Worm (Caenorhabditis elegans): ENCODE data around the gene srab-14.

Gene srab-14

ce11 chrII:7537603-7538230 is 38.4 kb upstream of the srab-14 start, which contains the start of gene nfi-1 (continued):
- TF ChIP-seq daf-8 (GFP tag; IDR thresholded peaks at IDR 0.05) (no peak), egl-27 (tag; optimal IDR thresholded peaks at IDR 0.05) (no peak), nhr-10 (tag; optimal IDR thresholded peaks at IDR 0.05) (no peak), unc-62 (GFP tag; optimal IDR thresholded peaks at IDR 0.05 in 1 of 2) (no peak), unc-62 (tag; optimal IDR thresholded peaks at IDR 0.05) (no peak), hif-1 (tag; optimal IDR thresholded peaks at IDR 0.05) (peak in 1 of 2 experiments; percentile 66), madf-5 (GFP tag; IDR thresholded peaks at IDR 0.05) (no peak), dpl-1 (GFP tag; optimal IDR thresholded peaks at IDR 0.05) (peak; percentile 78), lin-13 (GFP tag; optimal IDR thresholded peaks at IDR 0.05) (no peak), lin-38 (GFP tag; IDR thresholded peaks at IDR 0.05) (peak; percentile 66), unc-130 (GFP tag; optimal IDR thresholded peaks at IDR 0.05) (peak; percentile 65), attf-4 (tag; optimal IDR thresholded peaks at IDR 0.05) (no peak), nhr-237 (tag; optimal IDR thresholded peaks at IDR 0.05) (no peak), tra-1 (GFP tag; IDR thresholded peaks at IDR 0.05) (no peak), mdt-29 (GFP tag; IDR thresholded peaks at IDR 0.05) (no peak), snpc-4 (tag; optimal IDR thresholded peaks at IDR 0.05) (no peak), cey-2 (tag; optimal IDR thresholded peaks at IDR 0.05; ENCODE audit: borderline replicate concordance, insufficient read depth) (no peak), arid-1 (GFP tag; conservative IDR thresholded peaks at IDR 0.05) (no peak), spr-3 (GFP tag; optimal IDR thresholded peaks at IDR 0.05) (no peak), jun-1 (tag; optimal IDR thresholded peaks at IDR 0.05) (no peak), nhr-48 (tag; optimal IDR thresholded peaks at IDR 0.05) (no peak), zfp-3 (GFP tag; conservative IDR thresholded peaks at IDR 0.05) (no peak), nhr-111 (GFP tag; optimal IDR thresholded peaks at IDR 0.05) (no peak), ceh-82 (tag; optimal IDR thresholded peaks at IDR 0.05) (no peak), ceh-20 (GFP tag; IDR thresholded peaks at IDR 0.05) (no peak)

- TF ChIP-seq dve-1 (tag; optimal IDR thresholded peaks at IDR 0.05; ENCODE audit: insufficient read depth), result peak; percentile 30
- TF ChIP-seq mes-2 (tag; optimal IDR thresholded peaks at IDR 0.05; ENCODE audit: poor library complexity, severe bottlenecking), result no peak
- TF ChIP-seq hlh-11 (tag; optimal IDR thresholded peaks at IDR 0.05), result peak; percentile 6
- no peak for TF ChIP-seq vab-7 (GFP tag; IDR thresholded peaks at IDR 0.05)
- TF ChIP-seq pqm-1 (tag; optimal IDR thresholded peaks at IDR 0.05), result peak; percentile 58
- TF ChIP-seq F10B5.3 (tag; optimal IDR thresholded peaks at IDR 0.05), result no peak
- no peak for TF ChIP-seq daf-16 (GFP tag; optimal IDR thresholded peaks at IDR 0.05)
- TF ChIP-seq daf-16 (tag; optimal IDR thresholded peaks at IDR 0.05), result peak; percentile 5
Observed at ce11 chrII:7534934-7535333, 35.6 kb upstream of the srab-14 start, which contains the start of gene ZK1290.13. Gene ZK1290.13 (plus strand): TSS chrII:7535006.

- TF ChIP-seq nhr-237 (tag; optimal IDR thresholded peaks at IDR 0.05) (no peak), hmg-1.1 (GFP tag; IDR thresholded peaks at IDR 0.05) (no peak), ceh-28 (tag; optimal IDR thresholded peaks at IDR 0.05) (no peak), F37D6.2 (tag; optimal IDR thresholded peaks at IDR 0.05) (no peak), rbr-2 (tag; optimal IDR thresholded peaks at IDR 0.05) (no peak), spr-3 (GFP tag; optimal IDR thresholded peaks at IDR 0.05) (no peak), tra-1 (GFP tag; IDR thresholded peaks at IDR 0.05) (no peak), mxl-2 (GFP tag; conservative IDR thresholded peaks at IDR 0.05) (no peak), daf-8 (GFP tag; IDR thresholded peaks at IDR 0.05) (no peak), Y5F2A.4 (GFP tag; optimal IDR thresholded peaks at IDR 0.05) (no peak), tag-97 (GFP tag; IDR thresholded peaks at IDR 0.05) (no peak), attf-4 (tag; optimal IDR thresholded peaks at IDR 0.05) (no peak), daf-16 (GFP tag; optimal IDR thresholded peaks at IDR 0.05) (no peak), daf-16 (tag; optimal IDR thresholded peaks at IDR 0.05) (no peak), spr-1 (tag; optimal IDR thresholded peaks at IDR 0.05) (no peak), T20F7.1 (GFP tag; optimal IDR thresholded peaks at IDR 0.05) (no peak), F44E2.7 (GFP tag; IDR thresholded peaks at IDR 0.05) (no peak), daf-19 (GFP tag; conservative IDR thresholded peaks at IDR 0.05) (no peak), dpl-1 (GFP tag; optimal IDR thresholded peaks at IDR 0.05) (no peak)
Observed at ce11 chrII:7534369-7534768, 35.1 kb upstream of the srab-14 start, which contains the start of gene wrt-10. Gene wrt-10 (minus strand): TSS chrII:7534563.
